Worm (Caenorhabditis elegans) whole organism, L4 larva: Measurements from ENCODE around the gene F35C5.3.

Experiments
- R02D3.7 ChIP-seq: fragments of 150-350 bp; sonication (generic microtip); optimal IDR thresholded peaks from 3 replicates; lab custom pipeline; 2014; ENCODE audit warnings: missing biosample characterization, missing genetic modification characterization
- egl-27 ChIP-seq: sonication (generic microtip); optimal IDR thresholded peaks from 3 replicates; lab custom pipeline; 2017; ENCODE audit warnings: missing biosample characterization, missing genetic modification reagents, missing genetic modification characterization
- egl-43 ChIP-seq: fragments of 200-800 bp; sonication (Bioruptor generic); IDR thresholded peaks from 2 replicates; pipeline ENCODE4 v1.3.6; 2022; ENCODE audit warnings: missing genetic modification reagents, missing genetic modification characterization, missing compliant biosample characterization
- fkh-10 ChIP-seq: fragments of 150-350 bp; optimal IDR thresholded peaks from 2 replicates; lab custom pipeline; 2014; ENCODE audit warnings: missing biosample characterization, missing genetic modification reagents, missing genetic modification characterization
- fos-1 ChIP-seq: fragments of 150-350 bp; optimal IDR thresholded peaks from 2 replicates; lab custom pipeline; 2014; ENCODE audit warnings: missing biosample characterization, missing genetic modification characterization
- lin-13 ChIP-seq: fragments of 150-350 bp; optimal IDR thresholded peaks from 2 replicates; lab custom pipeline; 2014; ENCODE audit warnings: missing biosample characterization, missing genetic modification reagents, missing genetic modification characterization
- madf-9 ChIP-seq: fragments of 200-800 bp; sonication (Bioruptor generic); conservative IDR thresholded peaks from 2 replicates; pipeline ENCODE4 v1.3.6; 2022; ENCODE audit warnings: missing genetic modification reagents, missing genetic modification characterization, missing compliant biosample characterization
- mes-2 ChIP-seq: sonication (generic microtip); optimal IDR thresholded peaks from 2 replicates; lab custom pipeline; 2016; ENCODE audit warnings: missing genotype, mild to moderate bottlenecking, missing genetic modification characterization, missing compliant biosample characterization; ENCODE audit not compliant: poor library complexity, severe bottlenecking
- nhr-76 ChIP-seq: fragments of 150-350 bp; optimal IDR thresholded peaks from 2 replicates; lab custom pipeline; 2014; ENCODE audit warnings: missing biosample characterization, missing genetic modification characterization
- pha-4 ChIP-seq, 2 experiments: fragments of 150-350 bp in 1 of 2; fragments of 200-800 bp in 1 of 2; sonication (Bioruptor generic) in 1 of 2; IDR thresholded peaks in 1 of 2; optimal IDR thresholded peaks in 1 of 2; 2 replicates each; pipeline versions ENCODE4 v1.3.6 to Lab custom; 2014 to 2022; ENCODE audit warnings: missing genetic modification characterization in 2 of 2, missing genetic modification reagents in 2 of 2, missing biosample characterization in 1 of 2, missing compliant biosample characterization in 1 of 2
- unc-62 ChIP-seq, 3 experiments: fragments of 150-350 bp in 1 of 3; sonication (generic microtip); optimal IDR thresholded peaks in 2 of 3; peaks in 1 of 3; 1 replicate in 1 of 3; 2 replicates in 2 of 3; lab custom pipeline; 2014 to 2017; ENCODE audit warnings: missing biosample characterization in 3 of 3, missing genetic modification characterization in 3 of 3, missing genetic modification reagents in 3 of 3, missing genotype in 1 of 3

ce11 chrII:12914514-12915075 is 26.0 kb downstream of the F35C5.3 start, which contains the start of gene F35C5.12:
- TF ChIP-seq madf-9 (no peak), unc-62 (GFP tag; optimal IDR thresholded peaks at IDR 0.05 in 1 of 2; lab: Kevin White, UChicago) (no peak), unc-62 (tag; optimal IDR thresholded peaks at IDR 0.05; lab: Kevin White, UChicago) (no peak), R02D3.7 (tag; lab: Kevin White, UChicago) (no peak), lin-13 (GFP tag; lab: Kevin White, UChicago) (no peak), nhr-76 (tag; lab: Kevin White, UChicago) (no peak), fos-1 (tag; lab: Kevin White, UChicago) (no peak), mes-2 (peak; percentile 96), pha-4 (GFP tag; IDR thresholded peaks at IDR 0.05; lab: Robert Waterston, UW) (no peak), pha-4 (tag; optimal IDR thresholded peaks at IDR 0.05; lab: Kevin White, UChicago) (no peak), egl-27 (tag; lab: Kevin White, UChicago) (no peak), egl-43 (GFP tag; lab: Robert Waterston, UW) (no peak), fkh-10 (no peak)
